Fruit fly (Drosophila melanogaster): Measurements from ENCODE around the gene CG5139.

Gene CG5139

dm6 chr2L:1199166-1199565, at the start of gene CG5139, which contains the start of gene CG43348:
Gene CG5139 (minus strand): TSS chr2L:1199266.
Gene CG43348 (plus strand): TSS chr2L:1199412.
- no peak for TF ChIP-seq pan (optimal IDR thresholded peaks at IDR 0.05)
- no peak for TF ChIP-seq psq (optimal IDR thresholded peaks at IDR 0.05)

DNA sequence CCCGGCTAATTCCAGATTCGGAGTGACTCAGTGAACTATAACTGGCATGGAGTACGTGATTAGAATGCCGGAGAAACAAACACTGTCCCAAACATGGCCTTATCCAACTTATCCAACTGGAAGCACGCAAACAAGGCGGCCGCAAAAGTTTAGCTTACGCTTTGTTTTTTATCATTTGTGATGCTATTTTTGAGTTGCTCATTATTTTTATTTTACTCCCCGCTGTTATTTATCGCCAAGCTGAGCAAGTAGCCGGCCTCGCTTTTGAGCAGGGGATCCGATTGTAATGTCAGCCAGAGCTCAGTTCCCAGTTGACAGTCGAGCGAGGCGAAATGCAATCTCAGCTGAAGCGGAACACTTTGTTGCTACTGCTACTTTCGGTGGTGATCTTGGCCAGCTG, 40.7 kb upstream of the CG5139 start, which contains the start of gene CG5397:
CG5397 (plus strand) TSS at position 301 of the 400 bp plus-strand sequence.
- TF ChIP-seq pan (optimal IDR thresholded peaks at IDR 0.05) (no peak), CG8478 (optimal IDR thresholded peaks at IDR 0.05) (no peak), Dll (optimal IDR thresholded peaks at IDR 0.05) (no peak), psq (optimal IDR thresholded peaks at IDR 0.05) (no peak), EcR (GFP tag; optimal IDR thresholded peaks at IDR 0.05) (no peak), usp (GFP tag; optimal IDR thresholded peaks at IDR 0.05) (no peak)

- TF ChIP-seq psq (optimal IDR thresholded peaks at IDR 0.05) (no peak), usp (GFP tag; optimal IDR thresholded peaks at IDR 0.05) (no peak), CG8478 (optimal IDR thresholded peaks at IDR 0.05) (no peak), EcR (GFP tag; optimal IDR thresholded peaks at IDR 0.05) (no peak), pan (optimal IDR thresholded peaks at IDR 0.05) (no peak), Dll (optimal IDR thresholded peaks at IDR 0.05) (no peak)
Measured at dm6 chr2L:1230691-1231090, 31.6 kb upstream of the CG5139 start.

- no peak for TF ChIP-seq CG8478 (optimal IDR thresholded peaks at IDR 0.05)
- TF ChIP-seq Dll (optimal IDR thresholded peaks at IDR 0.05), result no peak
- no peak for TF ChIP-seq pan (optimal IDR thresholded peaks at IDR 0.05)
Measured at dm6 chr2L:1218993-1219392, 19.9 kb upstream of the CG5139 start, which contains the start of gene CG42329. Gene CG42329 (plus strand): TSS chr2L:1219293.

dm6 chr2L:1218475-1218874, 19.4 kb upstream of the CG5139 start:
- TF ChIP-seq pan (optimal IDR thresholded peaks at IDR 0.05), result no peak

DNA sequence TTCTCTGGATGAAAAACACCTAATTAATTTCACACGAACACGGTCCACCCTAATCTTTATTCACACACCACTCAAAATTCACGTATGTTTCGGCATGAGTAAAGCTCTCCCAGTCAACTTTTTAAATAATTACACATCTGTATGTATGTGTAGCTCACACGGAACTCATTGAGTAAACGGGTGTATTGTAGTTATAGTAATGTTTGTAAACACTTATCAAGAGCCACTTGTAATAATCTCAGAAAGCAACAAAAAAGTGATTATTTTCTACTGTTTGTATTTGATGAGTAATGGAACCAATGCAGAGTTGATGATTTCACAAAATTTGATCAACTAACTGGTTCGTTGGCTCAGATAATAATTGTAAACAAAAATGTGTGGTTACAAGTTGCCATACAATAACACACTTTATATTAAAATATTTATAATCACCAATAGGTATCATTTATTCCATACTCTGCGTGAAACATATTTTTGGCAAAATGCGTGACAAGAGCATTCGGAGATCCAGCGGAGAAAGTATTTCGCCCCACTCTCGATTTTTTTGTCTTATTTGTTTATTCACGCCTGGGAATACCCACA, 18.9 kb upstream of the CG5139 start:
- TF ChIP-seq pan (optimal IDR thresholded peaks at IDR 0.05) (peak; percentile 62), CG8478 (optimal IDR thresholded peaks at IDR 0.05) (no peak)

DNA sequence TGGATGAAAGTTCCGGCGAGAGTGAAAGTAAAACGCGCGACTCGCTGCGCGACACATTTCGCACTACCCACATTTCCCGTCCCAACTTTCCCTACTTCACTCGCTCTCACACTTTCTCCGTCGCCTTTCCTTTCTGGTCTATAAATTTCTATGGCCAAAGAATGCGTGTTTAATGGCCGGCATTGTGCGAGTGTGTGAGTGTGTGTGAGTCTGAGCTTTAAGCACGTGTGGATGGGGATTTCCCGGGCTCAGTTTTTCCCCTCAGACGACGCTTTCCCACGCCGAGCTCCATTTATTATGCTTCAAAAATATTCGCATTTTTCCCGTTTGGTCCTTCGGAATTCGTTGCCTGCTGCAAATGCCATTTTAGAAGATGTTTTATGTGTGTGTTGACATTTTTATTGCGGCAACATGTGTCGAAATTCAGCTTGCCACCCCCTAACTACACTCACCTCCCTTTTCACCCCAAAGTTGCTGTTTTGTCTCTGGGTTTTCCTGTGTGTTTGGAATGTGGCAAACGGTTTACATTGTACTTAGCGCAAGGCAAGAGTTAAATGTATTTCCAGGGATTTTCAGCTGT, 18.1 kb upstream of the CG5139 start:
- TF ChIP-seq Dll (optimal IDR thresholded peaks at IDR 0.05) (no peak), CG8478 (optimal IDR thresholded peaks at IDR 0.05) (no peak), pan (optimal IDR thresholded peaks at IDR 0.05) (no peak), EcR (GFP tag; optimal IDR thresholded peaks at IDR 0.05) (no peak), psq (optimal IDR thresholded peaks at IDR 0.05) (no peak), usp (GFP tag; optimal IDR thresholded peaks at IDR 0.05) (no peak)

- TF ChIP-seq Dll (optimal IDR thresholded peaks at IDR 0.05) (no peak), EcR (GFP tag; optimal IDR thresholded peaks at IDR 0.05) (no peak), pan (optimal IDR thresholded peaks at IDR 0.05) (no peak), CG8478 (optimal IDR thresholded peaks at IDR 0.05) (no peak), psq (optimal IDR thresholded peaks at IDR 0.05) (no peak), usp (GFP tag; optimal IDR thresholded peaks at IDR 0.05) (no peak)
Measured at dm6 chr2L:1214465-1214864, 15.4 kb upstream of the CG5139 start.

dm6 chr2L:1213587-1213986, 14.5 kb upstream of the CG5139 start:
- TF ChIP-seq Dll (optimal IDR thresholded peaks at IDR 0.05) (no peak), CG8478 (optimal IDR thresholded peaks at IDR 0.05) (no peak)

- TF ChIP-seq usp (GFP tag; optimal IDR thresholded peaks at IDR 0.05), result no peak
Measured at dm6 chr2L:1211528-1211927, 12.5 kb upstream of the CG5139 start.

- TF ChIP-seq CG8478 (optimal IDR thresholded peaks at IDR 0.05) (no peak), Dll (optimal IDR thresholded peaks at IDR 0.05) (no peak), psq (optimal IDR thresholded peaks at IDR 0.05) (no peak), EcR (GFP tag; optimal IDR thresholded peaks at IDR 0.05) (no peak), usp (GFP tag; optimal IDR thresholded peaks at IDR 0.05) (no peak), pan (optimal IDR thresholded peaks at IDR 0.05) (no peak)
Measured at dm6 chr2L:1207432-1207831, 8.4 kb upstream of the CG5139 start.

DNA sequence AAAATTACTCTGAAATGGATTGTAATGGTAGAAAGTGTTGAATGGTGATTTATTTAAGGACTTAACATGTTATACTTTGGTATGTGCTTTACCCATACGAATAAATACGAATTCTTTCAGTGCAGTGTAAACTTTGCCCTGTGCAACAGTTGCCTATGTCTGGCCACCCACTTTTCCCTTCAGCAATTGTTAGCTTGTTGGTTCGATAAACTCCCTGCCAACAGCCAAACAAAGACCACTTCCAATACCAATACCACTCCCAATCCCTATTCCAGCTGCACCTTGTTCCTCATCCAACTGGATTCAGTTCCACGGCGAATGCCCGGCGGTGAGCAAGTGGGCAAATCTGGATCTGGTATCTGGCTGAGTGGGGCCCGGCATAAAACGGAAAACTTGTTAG, 4.8 kb upstream of the CG5139 start, which contains the start of gene CG14342:
CG14342 (plus strand) TSS at position 301 of the 400 bp plus-strand sequence.
- TF ChIP-seq EcR (GFP tag; optimal IDR thresholded peaks at IDR 0.05) (no peak), psq (optimal IDR thresholded peaks at IDR 0.05) (no peak), pan (optimal IDR thresholded peaks at IDR 0.05) (no peak), Dll (optimal IDR thresholded peaks at IDR 0.05) (no peak), usp (GFP tag; optimal IDR thresholded peaks at IDR 0.05) (no peak), CG8478 (optimal IDR thresholded peaks at IDR 0.05) (no peak)

DNA sequence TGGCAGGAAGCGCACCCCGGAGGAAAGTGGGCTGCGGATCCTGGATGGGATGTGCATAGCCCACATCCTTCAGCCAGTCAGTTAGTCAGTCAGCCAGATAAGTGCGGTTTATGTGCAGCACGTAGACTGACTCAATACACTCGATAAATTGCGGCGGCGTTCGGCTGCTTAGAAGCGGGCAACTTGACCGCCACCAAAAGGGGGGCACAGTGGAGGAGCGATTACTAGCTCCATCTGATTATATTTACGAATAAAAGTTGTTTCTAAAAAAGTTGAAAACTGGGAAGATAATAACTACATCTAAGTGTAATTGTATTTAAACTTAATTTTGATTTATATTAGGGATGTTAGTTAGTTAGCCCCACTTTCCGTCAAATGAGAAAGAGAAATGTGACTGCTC, 3.4 kb upstream of the CG5139 start:
- no peak for TF ChIP-seq usp (GFP tag; optimal IDR thresholded peaks at IDR 0.05)
- no peak for TF ChIP-seq CG8478 (optimal IDR thresholded peaks at IDR 0.05)
- TF ChIP-seq Dll (optimal IDR thresholded peaks at IDR 0.05), result no peak
- no peak for TF ChIP-seq EcR (GFP tag; optimal IDR thresholded peaks at IDR 0.05)
- TF ChIP-seq pan (optimal IDR thresholded peaks at IDR 0.05), result no peak
- no peak for TF ChIP-seq psq (optimal IDR thresholded peaks at IDR 0.05)

Measured in whole organism.